Fruit fly (Drosophila melanogaster) whole organism, embryonic: Measurements from ENCODE around the gene mRpL24.

Experiments used
- ATbp ChIP-seq: fragments of 200-800 bp; sonication (Bioruptor generic); optimal IDR thresholded peaks from 2 replicates; lab custom pipeline; 2017; ENCODE audit warnings: missing biosample characterization, mild to moderate bottlenecking, missing genetic modification characterization, missing genetic modification reagents
- Adf1 ChIP-seq: fragments of 200-800 bp; sonication (Bioruptor generic); IDR thresholded peaks from 2 replicates; pipeline ENCODE4 v1.3.6; 2022; ENCODE audit warnings: missing biosample characterization, missing genetic modification characterization
- B-H1 ChIP-seq: fragments of 200-800 bp; sonication (Bioruptor generic); IDR thresholded peaks from 3 replicates; pipeline ENCODE4 v1.3.6; 2022; ENCODE audit warnings: missing biosample characterization, missing genetic modification characterization
- Blimp-1 ChIP-seq: fragments of 200-800 bp; sonication (Bioruptor generic); optimal IDR thresholded peaks from 3 replicates; lab custom pipeline; 2018; ENCODE audit warnings: missing biosample characterization, missing genetic modification characterization, mild to moderate bottlenecking, moderate library complexity, missing genetic modification reagents
- CG12744 ChIP-seq: fragments of 200-800 bp; sonication (Bioruptor generic); optimal IDR thresholded peaks from 2 replicates; lab custom pipeline; 2016; ENCODE audit warnings: missing biosample characterization, missing genetic modification characterization
- CG13123 ChIP-seq: fragments of 200-800 bp; sonication (Bioruptor generic); optimal IDR thresholded peaks from 2 replicates; lab custom pipeline; 2016; ENCODE audit warnings: missing biosample characterization, missing genetic modification characterization
- CG13424 ChIP-seq: fragments of 200-800 bp; sonication (Bioruptor generic); optimal IDR thresholded peaks from 2 replicates; lab custom pipeline; 2019; ENCODE audit warnings: missing biosample characterization, mild to moderate bottlenecking, missing genetic modification characterization, moderate library complexity
- CG16779 ChIP-seq: fragments of 200-800 bp; sonication (Bioruptor generic); IDR thresholded peaks from 2 replicates; pipeline ENCODE4 v1.3.6; 2022; ENCODE audit warnings: missing biosample characterization, missing genetic modification characterization
- CG17359 ChIP-seq: fragments of 200-800 bp; sonication (Bioruptor generic); optimal IDR thresholded peaks from 3 replicates; lab custom pipeline; 2018; ENCODE audit warnings: missing biosample characterization, mild to moderate bottlenecking, missing genetic modification characterization, moderate library complexity
- CG2199 ChIP-seq: fragments of 200-800 bp; sonication (Bioruptor generic); IDR thresholded peaks from 3 replicates; pipeline ENCODE4 v1.3.6; 2022; ENCODE audit warnings: missing biosample characterization, missing genetic modification characterization
- CG2875 ChIP-seq: fragments of 200-800 bp; sonication (Bioruptor generic); optimal IDR thresholded peaks from 2 replicates; lab custom pipeline; 2017; ENCODE audit warnings: missing biosample characterization, mild to moderate bottlenecking, missing genetic modification characterization, missing genetic modification reagents
- CG31441 ChIP-seq: fragments of 200-800 bp; sonication (Bioruptor generic); IDR thresholded peaks from 2 replicates; pipeline ENCODE4 v1.3.6; 2022; ENCODE audit warnings: missing biosample characterization, missing genetic modification characterization
- CG3407 ChIP-seq: fragments of 200-800 bp; sonication (Bioruptor generic); optimal IDR thresholded peaks from 2 replicates; lab custom pipeline; 2018; ENCODE audit warnings: missing biosample characterization, mild to moderate bottlenecking, missing genetic modification characterization
- CG3995 ChIP-seq: fragments of 200-800 bp; sonication (Bioruptor generic); optimal IDR thresholded peaks from 3 replicates; lab custom pipeline; 2016; ENCODE audit warnings: missing biosample characterization, missing genetic modification characterization
- CG42726 ChIP-seq: fragments of 200-800 bp; sonication (Bioruptor generic); IDR thresholded peaks from 2 replicates; pipeline ENCODE4 v1.3.6; 2022; ENCODE audit warnings: missing biosample characterization, missing genetic modification characterization; ENCODE audit not compliant: partially characterized antibody
- CG4730 ChIP-seq: fragments of 200-800 bp; sonication (Bioruptor generic); IDR thresholded peaks from 2 replicates; pipeline ENCODE4 v1.3.6; 2022; ENCODE audit warnings: missing biosample characterization, missing genetic modification characterization
- CG6254 ChIP-seq: fragments of 200-800 bp; sonication (Bioruptor generic); optimal IDR thresholded peaks from 3 replicates; lab custom pipeline; 2017; ENCODE audit warnings: mild to moderate bottlenecking, missing biosample characterization, missing genetic modification reagents, missing genetic modification characterization
- CG7271 ChIP-seq: fragments of 200-800 bp; sonication (Bioruptor generic); optimal IDR thresholded peaks from 2 replicates; lab custom pipeline; 2018; ENCODE audit warnings: missing biosample characterization, mild to moderate bottlenecking, missing genetic modification characterization, moderate library complexity
- CG7839 ChIP-seq: fragments of 200-800 bp; sonication (Bioruptor generic); optimal IDR thresholded peaks from 3 replicates; lab custom pipeline; 2018; ENCODE audit warnings: missing biosample characterization, mild to moderate bottlenecking, missing genetic modification characterization, moderate library complexity
- CG8290 ChIP-seq, 3 experiments: fragments of 200-800 bp; sonication (Bioruptor generic); optimal IDR thresholded peaks; 2 replicates each; lab custom pipeline; 2016 to 2019; ENCODE audit warnings: missing biosample characterization in 3 of 3, missing genetic modification characterization in 3 of 3, mild to moderate bottlenecking in 2 of 3, moderate library complexity in 1 of 3
- CG8388 ChIP-seq: fragments of 200-800 bp; sonication (Bioruptor generic); optimal IDR thresholded peaks from 2 replicates; lab custom pipeline; 2019; ENCODE audit warnings: missing biosample characterization, mild to moderate bottlenecking, missing genetic modification characterization, moderate library complexity
- CG8478 ChIP-seq: fragments of >200 bp; optimal IDR thresholded peaks from 2 replicates; lab custom pipeline; 2018
- CG8765 ChIP-seq: fragments of 200-800 bp; sonication (Bioruptor generic); IDR thresholded peaks from 2 replicates; pipeline ENCODE4 v1.3.6; 2022; ENCODE audit warnings: missing biosample characterization, missing genetic modification characterization
- CG9797 ChIP-seq: fragments of 200-800 bp; sonication (Bioruptor generic); optimal IDR thresholded peaks from 3 replicates; lab custom pipeline; 2018; ENCODE audit warnings: missing biosample characterization, mild to moderate bottlenecking, missing genetic modification characterization
- Chrac-16 ChIP-seq: fragments of 200-800 bp; sonication (Bioruptor generic); optimal IDR thresholded peaks from 3 replicates; lab custom pipeline; 2016; ENCODE audit warnings: missing biosample characterization, missing genetic modification characterization
- CrebB ChIP-seq: fragments of 200-800 bp; sonication (Bioruptor generic); optimal IDR thresholded peaks from 3 replicates; lab custom pipeline; 2018; ENCODE audit warnings: missing biosample characterization, mild to moderate bottlenecking, missing genetic modification characterization
- Dfd ChIP-seq, 2 experiments: fragments of >200 bp; optimal IDR thresholded peaks; 2 replicates each; lab custom pipeline; 2017; ENCODE audit warnings: missing biosample characterization in 2 of 2, missing genetic modification characterization in 2 of 2
- Dip3 ChIP-seq: fragments of 200-800 bp; sonication (Bioruptor generic); optimal IDR thresholded peaks from 3 replicates; lab custom pipeline; 2016; ENCODE audit warnings: missing biosample characterization, missing genetic modification characterization
- H15 ChIP-seq: fragments of 200-800 bp; sonication (Bioruptor generic); IDR thresholded peaks from 3 replicates; pipeline ENCODE4 v1.3.6; 2022; ENCODE audit warnings: missing biosample characterization, missing genetic modification characterization
- HLH3B ChIP-seq: fragments of 200-800 bp; sonication (Bioruptor generic); IDR thresholded peaks from 2 replicates; pipeline ENCODE4 v1.3.6; 2022; ENCODE audit warnings: missing biosample characterization, missing genetic modification characterization
- Hand ChIP-seq: fragments of 200-800 bp; sonication (Bioruptor generic); optimal IDR thresholded peaks from 2 replicates; lab custom pipeline; 2017; ENCODE audit warnings: mild to moderate bottlenecking, missing biosample characterization, missing genetic modification reagents, missing genetic modification characterization
- Hr51 ChIP-seq, 2 experiments: fragments of 200-800 bp; sonication (Bioruptor generic); optimal IDR thresholded peaks; 2 replicates in 1 of 2; 3 replicates in 1 of 2; lab custom pipeline; 2016 to 2018; ENCODE audit warnings: missing biosample characterization in 2 of 2, missing genetic modification characterization in 2 of 2, mild to moderate bottlenecking in 1 of 2, moderate library complexity in 1 of 2
- Hsf ChIP-seq: fragments of 200-800 bp; sonication (Bioruptor generic); optimal IDR thresholded peaks from 3 replicates; lab custom pipeline; 2016; ENCODE audit warnings: missing biosample characterization, missing genetic modification characterization
- Jarid2 ChIP-seq: fragments of 200-800 bp; sonication (Bioruptor generic); optimal IDR thresholded peaks from 3 replicates; lab custom pipeline; 2017; ENCODE audit warnings: mild to moderate bottlenecking, missing biosample characterization, missing genetic modification reagents, missing genetic modification characterization
- Lhr ChIP-seq: fragments of 200-800 bp; sonication (Bioruptor generic); optimal IDR thresholded peaks from 3 replicates; lab custom pipeline; 2017; ENCODE audit warnings: mild to moderate bottlenecking, missing biosample characterization, missing genetic modification reagents, missing genetic modification characterization
- Mes4 ChIP-seq: fragments of 200-800 bp; sonication (Bioruptor generic); optimal IDR thresholded peaks from 2 replicates; lab custom pipeline; 2016; ENCODE audit warnings: missing biosample characterization, missing genetic modification characterization
- Rfx ChIP-seq: fragments of 200-800 bp; sonication (Bioruptor generic); IDR thresholded peaks from 2 replicates; pipeline ENCODE4 v1.3.6; 2022; ENCODE audit warnings: missing biosample characterization, missing genetic modification characterization
- abd-A ChIP-seq: fragments of 200-800 bp; sonication (Bioruptor generic); optimal IDR thresholded peaks from 3 replicates; lab custom pipeline; 2019; ENCODE audit warnings: missing biosample characterization, mild to moderate bottlenecking, missing genetic modification characterization, moderate library complexity
- bbx ChIP-seq: fragments of 200-800 bp; sonication (Bioruptor generic); IDR thresholded peaks from 2 replicates; pipeline ENCODE4 v1.3.6; 2022; ENCODE audit warnings: missing biosample characterization, missing genetic modification characterization; ENCODE audit not compliant: partially characterized antibody
- cad ChIP-seq: fragments of >200 bp; optimal IDR thresholded peaks from 2 replicates; lab custom pipeline; 2017; ENCODE audit warnings: missing biosample characterization, missing genetic modification characterization
- dimm ChIP-seq: fragments of 200-800 bp; sonication (Bioruptor generic); IDR thresholded peaks from 2 replicates; pipeline ENCODE4 v1.3.6; 2022; ENCODE audit warnings: missing biosample characterization, missing genetic modification characterization
- gsb ChIP-seq: fragments of 200-800 bp; sonication (Bioruptor generic); IDR thresholded peaks from 2 replicates; pipeline ENCODE4 v1.3.6; 2022; ENCODE audit warnings: missing biosample characterization, missing genetic modification characterization
- ken ChIP-seq: fragments of 200-800 bp; sonication (Bioruptor generic); IDR thresholded peaks from 3 replicates; pipeline ENCODE4 v1.3.6; 2022; ENCODE audit warnings: missing biosample characterization, missing genetic modification characterization
- run ChIP-seq: fragments of 200-800 bp; sonication (Bioruptor generic); optimal IDR thresholded peaks from 3 replicates; lab custom pipeline; 2018; ENCODE audit warnings: missing biosample characterization, mild to moderate bottlenecking, missing genetic modification characterization
- sc ChIP-seq, 3 experiments: fragments of >200 bp in 2 of 3; fragments of 200-800 bp in 1 of 3; sonication (Bioruptor generic) in 1 of 3; optimal IDR thresholded peaks; 2 replicates in 2 of 3; 3 replicates in 1 of 3; lab custom pipeline; 2017; ENCODE audit warnings: mild to moderate bottlenecking in 1 of 3, missing biosample characterization in 1 of 3, missing genetic modification characterization in 1 of 3, missing genetic modification reagents in 1 of 3
- seq ChIP-seq: fragments of 200-800 bp; sonication (Bioruptor generic); IDR thresholded peaks from 2 replicates; pipeline ENCODE4 v1.3.6; 2022; ENCODE audit warnings: missing biosample characterization, missing genetic modification characterization
- sna ChIP-seq: fragments of 200-800 bp; sonication (Bioruptor generic); IDR thresholded peaks from 2 replicates; pipeline ENCODE4 v1.3.6; 2022; ENCODE audit warnings: missing biosample characterization, missing genetic modification characterization; ENCODE audit not compliant: partially characterized antibody
- tio ChIP-seq: fragments of 200-800 bp; sonication (Bioruptor generic); optimal IDR thresholded peaks from 2 replicates; lab custom pipeline; 2017; ENCODE audit warnings: missing biosample characterization, missing genetic modification characterization, inconsistent platforms
- trh ChIP-seq: fragments of 200-800 bp; sonication (Bioruptor generic); optimal IDR thresholded peaks from 2 replicates; lab custom pipeline; 2016; ENCODE audit warnings: missing biosample characterization, missing genetic modification characterization
- wor ChIP-seq: fragments of 200-800 bp; sonication (Bioruptor generic); IDR thresholded peaks from 2 replicates; pipeline ENCODE4 v1.3.6; 2022; ENCODE audit warnings: missing biosample characterization, missing genetic modification characterization

The mRpL24 gene

dm6 chr2L:4907986-4908385 lies 37.2 kb downstream of the mRpL24 start (continued):
- TF ChIP-seq CG16779 (no peak), CG8290 (GFP tag; optimal IDR thresholded peaks at IDR 0.05; lab: Kevin White, UChicago) (peak; percentile 11), CG8290 (tag; optimal IDR thresholded peaks at IDR 0.05; lab: Kevin White, UChicago) (no peak), run (tag; lab: Kevin White, UChicago) (peak; percentile 76), dimm (GFP tag; lab: Robert Waterston, UW) (peak; percentile 63), CG12744 (GFP tag; lab: Kevin White, UChicago) (no peak), ken (GFP tag; lab: Robert Waterston, UW) (peak; percentile 68; the same call in 1 of the 3 replicates), Blimp-1 (GFP tag; lab: Kevin White, UChicago) (peak; percentile 76), cad (GFP tag; lab: Kevin White, UChicago) (no peak), Hsf (peak; percentile 47), CG13424 (tag; lab: Kevin White, UChicago) (peak; percentile 89), CrebB (tag; lab: Kevin White, UChicago) (peak; percentile 64), gsb (no peak), CG31441 (GFP tag; lab: Robert Waterston, UW) (peak; percentile 93), sc (optimal IDR thresholded peaks at IDR 0.05; lab: Kevin White, UChicago) (no peak), sc (GFP tag; optimal IDR thresholded peaks at IDR 0.05; lab: Kevin White, UChicago) (peak; percentile 48), CG13123 (GFP tag; lab: Kevin White, UChicago) (no peak), trh (no peak), Mes4 (no peak), CG2199 (0 out of 3 replicates have a peak, but pooled peaks have one; percentile 33), CG8478 (lab: Kevin White, UChicago) (no peak), abd-A (tag; lab: Kevin White, UChicago) (no peak), HLH3B (GFP tag; lab: Robert Waterston, UW) (peak; percentile 88), seq (peak; percentile 60; the same call in 1 of the 2 replicates), Hand (GFP tag; lab: Kevin White, UChicago) (no peak), Rfx (GFP tag; lab: Robert Waterston, UW) (no peak), CG8388 (GFP tag; lab: Kevin White, UChicago) (peak; percentile 77), CG2875 (peak; percentile 74), Dip3 (no peak), H15 (peak; percentile 65; the same call in 1 of the 3 replicates), Lhr (peak; percentile 11), Chrac-16 (GFP tag; lab: Kevin White, UChicago) (peak; percentile 39), CG6254 (peak; percentile 36), bbx (no peak), ATbp (GFP tag; lab: Kevin White, UChicago) (peak; percentile 81), CG3407 (peak; percentile 75), CG4730 (GFP tag; lab: Robert Waterston, UW) (peak; percentile 57; the same call in 1 of the 2 replicates), Adf1 (GFP tag; lab: Robert Waterston, UW) (no peak), CG8765 (GFP tag; lab: Robert Waterston, UW) (no peak), B-H1 (GFP tag; lab: Robert Waterston, UW) (peak; percentile 51; the same call in 2 of the 3 replicates), CG7271 (no peak), tio (GFP tag; lab: Kevin White, UChicago) (peak; percentile 20), CG42726 (GFP tag; lab: Robert Waterston, UW) (no peak), CG7839 (tag; lab: Kevin White, UChicago) (peak; percentile 70), CG3995 (GFP tag; lab: Kevin White, UChicago) (no peak), CG9797 (GFP tag; lab: Kevin White, UChicago) (no peak), CG17359 (peak; percentile 91), sna (no peak), wor (GFP tag; lab: Robert Waterston, UW) (peak; percentile 71), Jarid2 (GFP tag; lab: Kevin White, UChicago) (peak; percentile 17), Dfd (GFP tag; optimal IDR thresholded peaks at IDR 0.05; lab: Kevin White, UChicago) (no peak), Hr51 (GFP tag; optimal IDR thresholded peaks at IDR 0.05; lab: Kevin White, UChicago) (peak in 1 of 2 experiments; percentile 95)
